Worm (Caenorhabditis elegans): ENCODE data around the gene mex-5.

- TF ChIP-seq dpff-1 (tag; optimal IDR thresholded peaks at IDR 0.05) (no peak), ztf-6 (GFP tag; IDR thresholded peaks at IDR 0.05) (no peak), ekl-4 (GFP tag; IDR thresholded peaks at IDR 0.05) (no peak), madf-8 (GFP tag; conservative IDR thresholded peaks at IDR 0.05) (no peak), hmg-20 (GFP tag; IDR thresholded peaks at IDR 0.05) (no peak)
Observed at ce11 chrIV:13390770-13391169, 37.2 kb downstream of the mex-5 start.
